Worm (Caenorhabditis elegans) whole organism, L1 larva: ENCODE data around the gene fbf-1.

Source experiments
- F16B12.6 ChIP-seq: fragments of 150-350 bp; optimal IDR thresholded peaks from 2 replicates; lab custom pipeline; 2014; ENCODE audit warnings: missing biosample characterization, missing genetic modification characterization
- alr-1 ChIP-seq: fragments of 200-800 bp; sonication (Bioruptor generic); optimal IDR thresholded peaks from 2 replicates; lab custom pipeline; 2018; ENCODE audit warnings: borderline replicate concordance, mild to moderate bottlenecking, missing genetic modification characterization, missing compliant biosample characterization
- aly-2 ChIP-seq: fragments of 150-350 bp; optimal IDR thresholded peaks from 2 replicates; lab custom pipeline; 2014; ENCODE audit warnings: missing biosample characterization, missing genetic modification characterization
- blmp-1 ChIP-seq: fragments of 150-350 bp; optimal IDR thresholded peaks from 2 replicates; lab custom pipeline; 2014; ENCODE audit warnings: missing biosample characterization, missing genetic modification characterization
- ceh-63 ChIP-seq: fragments of 200-800 bp; sonication (Bioruptor generic); optimal IDR thresholded peaks from 2 replicates; lab custom pipeline; 2018; ENCODE audit warnings: mild to moderate bottlenecking, missing genetic modification characterization, missing compliant biosample characterization
- ceh-82 ChIP-seq, 3 experiments: fragments of 150-350 bp in 1 of 3; sonication (generic microtip) in 2 of 3; optimal IDR thresholded peaks; 2 replicates each; lab custom pipeline; 2014 to 2017; ENCODE audit warnings: missing biosample characterization in 3 of 3, missing genetic modification characterization in 3 of 3
- ceh-88 ChIP-seq: fragments of 200-800 bp; sonication (Bioruptor generic); IDR thresholded peaks from 2 replicates; pipeline ENCODE4 v1.3.6; 2022; ENCODE audit warnings: missing genetic modification characterization, missing compliant biosample characterization
- ceh-90 ChIP-seq: sonication (generic microtip); optimal IDR thresholded peaks from 2 replicates; lab custom pipeline; 2016; ENCODE audit warnings: missing genetic modification characterization, missing compliant biosample characterization
- ces-1 ChIP-seq: fragments of 150-350 bp; optimal IDR thresholded peaks from 2 replicates; lab custom pipeline; 2014; ENCODE audit warnings: missing biosample characterization, missing genetic modification reagents, missing genetic modification characterization
- elt-2 ChIP-seq: sonication (generic microtip); optimal IDR thresholded peaks from 2 replicates; lab custom pipeline; 2016; ENCODE audit warnings: missing genetic modification characterization, mild to moderate bottlenecking, inconsistent platforms, missing compliant biosample characterization, missing genetic modification reagents
- ets-5 ChIP-seq: fragments of 200-800 bp; sonication (Bioruptor generic); IDR thresholded peaks from 2 replicates; pipeline ENCODE4 v1.3.6; 2022; ENCODE audit warnings: missing genetic modification characterization, missing compliant biosample characterization
- jun-1 ChIP-seq: fragments of 150-350 bp; optimal IDR thresholded peaks from 2 replicates; lab custom pipeline; 2014; ENCODE audit warnings: missing biosample characterization, missing genetic modification reagents, missing genetic modification characterization
- lin-15B ChIP-seq: fragments of 150-350 bp; sonication (generic microtip); optimal IDR thresholded peaks from 3 replicates; lab custom pipeline; 2014; ENCODE audit warnings: missing biosample characterization, missing genetic modification characterization
- lin-35 ChIP-seq, 2 experiments: fragments of 150-350 bp; optimal IDR thresholded peaks; 2 replicates each; lab custom pipeline; 2014; ENCODE audit warnings: missing biosample characterization in 2 of 2, missing genetic modification characterization in 2 of 2, missing genetic modification reagents in 2 of 2
- mab-9 ChIP-seq: fragments of 200-800 bp; sonication (Bioruptor generic); IDR thresholded peaks from 2 replicates; pipeline ENCODE4 v1.3.6; 2022; ENCODE audit warnings: missing genetic modification reagents, missing genetic modification characterization, missing compliant biosample characterization
- mdl-1 ChIP-seq, 2 experiments: fragments of 150-350 bp; optimal IDR thresholded peaks; 2 replicates each; lab custom pipeline; 2014 to 2017; ENCODE audit warnings: missing biosample characterization in 2 of 2, missing genetic modification characterization in 2 of 2, inconsistent platforms in 1 of 2
- mep-1 ChIP-seq: fragments of 150-350 bp; optimal IDR thresholded peaks from 2 replicates; lab custom pipeline; 2014; ENCODE audit warnings: missing biosample characterization, missing genetic modification characterization
- nhr-11 ChIP-seq: fragments of 150-350 bp; optimal IDR thresholded peaks from 2 replicates; lab custom pipeline; 2014; ENCODE audit warnings: missing biosample characterization, missing genetic modification characterization
- nhr-12 ChIP-seq: sonication (generic microtip); optimal IDR thresholded peaks from 2 replicates; lab custom pipeline; 2017; ENCODE audit warnings: missing biosample characterization, missing genetic modification characterization
- nhr-28 ChIP-seq: fragments of 150-350 bp; optimal IDR thresholded peaks from 2 replicates; lab custom pipeline; 2014; ENCODE audit warnings: missing biosample characterization, missing genetic modification characterization
- nhr-71 ChIP-seq: sonication (generic microtip); optimal IDR thresholded peaks from 2 replicates; lab custom pipeline; 2016; ENCODE audit warnings: mild to moderate bottlenecking, missing genetic modification characterization, moderate library complexity, missing compliant biosample characterization
- nhr-84 ChIP-seq: sonication (generic microtip); optimal IDR thresholded peaks from 2 replicates; lab custom pipeline; 2017; ENCODE audit warnings: missing biosample characterization, missing genetic modification characterization
- nhr-85 ChIP-seq: sonication (generic microtip); peaks from one replicate; lab custom pipeline; 2016; ENCODE audit warnings: missing genetic modification characterization, inconsistent platforms, missing compliant biosample characterization
- pag-3 ChIP-seq: sonication (generic microtip); optimal IDR thresholded peaks from 2 replicates; lab custom pipeline; 2017; ENCODE audit warnings: missing genetic modification characterization, mild to moderate bottlenecking, missing compliant biosample characterization, antibody characterized with exemption, borderline replicate concordance; ENCODE audit not compliant: insufficient read depth
- tlp-1 ChIP-seq: fragments of 150-350 bp; optimal IDR thresholded peaks from 2 replicates; lab custom pipeline; 2014; ENCODE audit warnings: missing biosample characterization, missing genetic modification characterization
- unc-62 ChIP-seq: fragments of 150-350 bp; optimal IDR thresholded peaks from 2 replicates; lab custom pipeline; 2014; ENCODE audit warnings: missing biosample characterization, missing genetic modification reagents, missing genetic modification characterization
- unc-86 ChIP-seq: sonication (generic microtip); optimal IDR thresholded peaks from 2 replicates; lab custom pipeline; 2016; ENCODE audit warnings: missing genetic modification characterization, missing compliant biosample characterization
- vab-15 ChIP-seq: sonication (generic microtip); optimal IDR thresholded peaks from 2 replicates; lab custom pipeline; 2017; ENCODE audit warnings: missing genotype, mild to moderate bottlenecking, missing genetic modification characterization, missing compliant biosample characterization
- xbp-1 ChIP-seq: sonication (generic microtip); optimal IDR thresholded peaks from 2 replicates; lab custom pipeline; 2016; ENCODE audit warnings: missing genetic modification characterization, missing compliant biosample characterization
- zip-4 ChIP-seq: fragments of 200-800 bp; sonication (Bioruptor generic); optimal IDR thresholded peaks from 2 replicates; lab custom pipeline; 2018; ENCODE audit warnings: mild to moderate bottlenecking, missing genetic modification characterization, moderate library complexity, missing compliant biosample characterization
- ztf-11 ChIP-seq, 2 experiments: sonication (generic microtip); optimal IDR thresholded peaks; 2 replicates each; lab custom pipeline; 2016 to 2017; ENCODE audit warnings: missing genetic modification characterization in 2 of 2, missing biosample characterization in 1 of 2, missing compliant biosample characterization in 1 of 2

fbf-1 gene

ce11 chrII:6028594-6029141, 52.0 kb downstream of the fbf-1 start (continued):
- TF ChIP-seq ceh-82 (tag; optimal IDR thresholded peaks at IDR 0.05; lab: Kevin White, UChicago) (no peak), mdl-1 (tag; optimal IDR thresholded peaks at IDR 0.05; lab: Kevin White, UChicago) (peak in 1 of 2 experiments; percentile 32), jun-1 (tag; lab: Kevin White, UChicago) (no peak), unc-62 (no peak), nhr-11 (no peak), ets-5 (GFP tag; lab: Robert Waterston, UW) (no peak), nhr-84 (tag; lab: Kevin White, UChicago) (no peak), ceh-90 (tag; lab: Kevin White, UChicago) (no peak), ces-1 (GFP tag; lab: Kevin White, UChicago) (no peak), ceh-88 (no peak), pag-3 (tag; lab: Kevin White, UChicago) (no peak), nhr-12 (tag; lab: Kevin White, UChicago) (no peak), lin-15B (tag; lab: Kevin White, UChicago) (no peak), vab-15 (no peak), nhr-71 (tag; lab: Kevin White, UChicago) (peak; percentile 80), blmp-1 (tag; lab: Kevin White, UChicago) (no peak), elt-2 (tag; lab: Kevin White, UChicago) (no peak), lin-35 (GFP tag; optimal IDR thresholded peaks at IDR 0.05; lab: Kevin White, UChicago) (no peak), nhr-28 (tag; lab: Kevin White, UChicago) (no peak), F16B12.6 (tag; lab: Kevin White, UChicago) (no peak), alr-1 (tag; lab: Kevin White, UChicago) (no peak), nhr-85 (tag; lab: Kevin White, UChicago) (no peak), aly-2 (tag; lab: Kevin White, UChicago) (no peak), ceh-63 (GFP tag; lab: Kevin White, UChicago) (no peak), zip-4 (GFP tag; lab: Kevin White, UChicago) (no peak), unc-86 (no peak), ztf-11 (tag; optimal IDR thresholded peaks at IDR 0.05; lab: Kevin White, UChicago) (no peak), mab-9 (GFP tag; lab: Robert Waterston, UW) (no peak), mep-1 (no peak), tlp-1 (tag; lab: Kevin White, UChicago) (no peak), xbp-1 (tag; lab: Kevin White, UChicago) (no peak)
